Worm (Caenorhabditis elegans) whole organism, L4 larva: ENCODE results near the gene taf-11.3.

ENCODE experiments used
- D1046.2 ChIP-seq: fragments of 200-800 bp; sonication (Bioruptor generic); IDR thresholded peaks from 2 replicates; pipeline ENCODE4 v1.3.6; 2022; ENCODE audit warnings: missing genetic modification characterization, missing compliant biosample characterization
- F49E8.2 ChIP-seq: sonication (generic microtip); optimal IDR thresholded peaks from 2 replicates; lab custom pipeline; 2016; ENCODE audit warnings: missing compliant biosample characterization, mild to moderate bottlenecking, missing genetic modification characterization, borderline replicate concordance
- R02D3.7 ChIP-seq: fragments of 150-350 bp; sonication (generic microtip); optimal IDR thresholded peaks from 3 replicates; lab custom pipeline; 2014; ENCODE audit warnings: missing biosample characterization, missing genetic modification characterization
- Y48G9A.11 ChIP-seq: fragments of 200-800 bp; sonication (Bioruptor generic); IDR thresholded peaks from 2 replicates; pipeline ENCODE4 v1.3.6; 2022; ENCODE audit warnings: missing genetic modification reagents, missing genetic modification characterization, missing compliant biosample characterization
- Y5F2A.4 ChIP-seq: fragments of 200-800 bp; sonication (Bioruptor generic); optimal IDR thresholded peaks from 2 replicates; lab custom pipeline; 2018; ENCODE audit warnings: mild to moderate bottlenecking, missing genetic modification characterization, missing compliant biosample characterization
- Y75B8A.6 ChIP-seq: fragments of 200-800 bp; sonication (Bioruptor generic); IDR thresholded peaks from 2 replicates; pipeline ENCODE4 v1.3.6; 2022; ENCODE audit warnings: missing genetic modification reagents, missing genetic modification characterization, missing compliant biosample characterization
- ZK546.5 ChIP-seq, 2 experiments: sonication (generic microtip); optimal IDR thresholded peaks; 2 replicates each; lab custom pipeline; 2017; ENCODE audit warnings: missing biosample characterization in 2 of 2, missing genetic modification characterization in 2 of 2
- aha-1 ChIP-seq: fragments of 150-350 bp; peaks from one replicate; lab custom pipeline; 2014; ENCODE audit warnings: missing biosample characterization, missing genetic modification characterization
- attf-4 ChIP-seq: sonication (generic microtip); optimal IDR thresholded peaks from 3 replicates; lab custom pipeline; 2017; ENCODE audit warnings: missing biosample characterization, missing genetic modification characterization
- ceh-44 ChIP-seq: fragments of 200-800 bp; sonication (Bioruptor generic); IDR thresholded peaks from 2 replicates; pipeline ENCODE4 v1.3.6; 2022; ENCODE audit warnings: missing genetic modification reagents, missing genetic modification characterization, missing compliant biosample characterization
- ceh-62 ChIP-seq: sonication (generic microtip); optimal IDR thresholded peaks from 2 replicates; lab custom pipeline; 2017; ENCODE audit warnings: missing biosample characterization, missing genetic modification characterization
- daf-16 ChIP-seq, 3 experiments: sonication (generic microtip); optimal IDR thresholded peaks; 2 replicates each; lab custom pipeline; 2016 to 2017; ENCODE audit warnings: missing genetic modification characterization in 3 of 3, missing genetic modification reagents in 3 of 3, mild to moderate bottlenecking in 2 of 3, missing compliant biosample characterization in 2 of 3, missing biosample characterization in 1 of 3, moderate library complexity in 1 of 3
- daf-8 ChIP-seq: fragments of 200-800 bp; sonication (Bioruptor generic); IDR thresholded peaks from 2 replicates; pipeline ENCODE4 v1.3.6; 2022; ENCODE audit warnings: missing genetic modification characterization, missing compliant biosample characterization
- dmd-6 ChIP-seq: fragments of 200-800 bp; sonication (Bioruptor generic); IDR thresholded peaks from 2 replicates; pipeline ENCODE4 v1.3.6; 2022; ENCODE audit warnings: missing genetic modification reagents, missing genetic modification characterization, missing compliant biosample characterization
- dmd-8 ChIP-seq: fragments of 200-800 bp; sonication (Bioruptor generic); IDR thresholded peaks from 2 replicates; pipeline ENCODE4 v1.3.6; 2022; ENCODE audit warnings: missing genetic modification characterization, missing compliant biosample characterization
- dpl-1 ChIP-seq: fragments of 150-350 bp; optimal IDR thresholded peaks from 2 replicates; lab custom pipeline; 2014; ENCODE audit warnings: missing biosample characterization, missing genetic modification reagents, missing genetic modification characterization
- dve-1 ChIP-seq: sonication (generic microtip); optimal IDR thresholded peaks from 2 replicates; lab custom pipeline; 2017; ENCODE audit warnings: antibody characterized with exemption, mild to moderate bottlenecking, missing genetic modification characterization, missing compliant biosample characterization; ENCODE audit not compliant: insufficient read depth
- egl-27 ChIP-seq: sonication (generic microtip); optimal IDR thresholded peaks from 3 replicates; lab custom pipeline; 2017; ENCODE audit warnings: missing biosample characterization, missing genetic modification reagents, missing genetic modification characterization
- fos-1 ChIP-seq: fragments of 150-350 bp; optimal IDR thresholded peaks from 2 replicates; lab custom pipeline; 2014; ENCODE audit warnings: missing biosample characterization, missing genetic modification characterization
- hif-1 ChIP-seq, 2 experiments: sonication (generic microtip); optimal IDR thresholded peaks; 2 replicates each; lab custom pipeline; 2016 to 2017; ENCODE audit warnings: missing compliant biosample characterization in 2 of 2, missing genetic modification characterization in 2 of 2, missing genetic modification reagents in 2 of 2, missing genotype in 2 of 2, mild to moderate bottlenecking in 1 of 2
- hlh-11 ChIP-seq: fragments of 200-800 bp; sonication (Bioruptor generic); optimal IDR thresholded peaks from 2 replicates; lab custom pipeline; 2018; ENCODE audit warnings: mild to moderate bottlenecking, missing genetic modification characterization, missing compliant biosample characterization
- jun-1 ChIP-seq: fragments of 150-350 bp; optimal IDR thresholded peaks from 2 replicates; lab custom pipeline; 2014; ENCODE audit warnings: missing biosample characterization, missing genetic modification reagents, missing genetic modification characterization
- lim-7 ChIP-seq: fragments of 200-800 bp; sonication (Bioruptor generic); IDR thresholded peaks from 2 replicates; pipeline ENCODE4 v1.3.6; 2022; ENCODE audit warnings: missing genetic modification characterization, missing compliant biosample characterization
- lin-1 ChIP-seq: fragments of 200-800 bp; sonication (Bioruptor generic); IDR thresholded peaks from 2 replicates; pipeline ENCODE4 v1.3.6; 2022; ENCODE audit warnings: missing genetic modification reagents, missing genetic modification characterization, missing compliant biosample characterization
- lin-13 ChIP-seq: fragments of 150-350 bp; optimal IDR thresholded peaks from 2 replicates; lab custom pipeline; 2014; ENCODE audit warnings: missing biosample characterization, missing genetic modification reagents, missing genetic modification characterization
- lin-15B ChIP-seq: fragments of 150-350 bp; sonication (generic microtip); optimal IDR thresholded peaks from 3 replicates; lab custom pipeline; 2014; ENCODE audit warnings: missing biosample characterization, missing genetic modification characterization
- lin-29 ChIP-seq: fragments of 200-800 bp; sonication (Bioruptor generic); IDR thresholded peaks from 2 replicates; pipeline ENCODE4 v1.3.6; 2022; ENCODE audit warnings: missing genetic modification reagents, missing genetic modification characterization, missing compliant biosample characterization
- lin-39 ChIP-seq: fragments of 150-350 bp; optimal IDR thresholded peaks from 2 replicates; lab custom pipeline; 2014; ENCODE audit warnings: missing biosample characterization, missing genetic modification reagents, missing genetic modification characterization
- lir-3 ChIP-seq: sonication (generic microtip); optimal IDR thresholded peaks from 2 replicates; lab custom pipeline; 2016; ENCODE audit warnings: mild to moderate bottlenecking, missing genetic modification characterization, missing compliant biosample characterization
- mdl-1 ChIP-seq, 2 experiments: fragments of 150-350 bp in 1 of 2; sonication (generic microtip) in 1 of 2; optimal IDR thresholded peaks; 2 replicates each; lab custom pipeline; 2014 to 2017; ENCODE audit warnings: missing biosample characterization in 2 of 2, missing genetic modification characterization in 2 of 2
- mes-2 ChIP-seq: sonication (generic microtip); optimal IDR thresholded peaks from 2 replicates; lab custom pipeline; 2016; ENCODE audit warnings: missing genotype, mild to moderate bottlenecking, missing genetic modification characterization, missing compliant biosample characterization; ENCODE audit not compliant: poor library complexity, severe bottlenecking
- mxl-3 ChIP-seq: fragments of 200-800 bp; sonication (Bioruptor generic); optimal IDR thresholded peaks from 2 replicates; lab custom pipeline; 2018; ENCODE audit warnings: mild to moderate bottlenecking, missing genetic modification characterization, missing compliant biosample characterization
- nhr-102 ChIP-seq: sonication (generic microtip); optimal IDR thresholded peaks from 2 replicates; lab custom pipeline; 2016; ENCODE audit warnings: mild to moderate bottlenecking, missing genetic modification characterization, moderate library complexity, missing compliant biosample characterization
- nhr-42 ChIP-seq: fragments of 200-800 bp; sonication (Bioruptor generic); IDR thresholded peaks from 2 replicates; pipeline ENCODE4 v1.3.6; 2022; ENCODE audit warnings: missing genetic modification characterization, missing compliant biosample characterization
- nhr-6 ChIP-seq: fragments of 150-350 bp; optimal IDR thresholded peaks from 2 replicates; lab custom pipeline; 2014; ENCODE audit warnings: missing biosample characterization, missing genetic modification characterization
- nhr-77 ChIP-seq: fragments of 150-350 bp; optimal IDR thresholded peaks from 2 replicates; lab custom pipeline; 2014; ENCODE audit warnings: missing biosample characterization, missing genetic modification characterization
- pqm-1 ChIP-seq: sonication (generic microtip); optimal IDR thresholded peaks from 2 replicates; lab custom pipeline; 2017; ENCODE audit warnings: missing biosample characterization, missing genetic modification characterization
- rbr-2 ChIP-seq: sonication (generic microtip); optimal IDR thresholded peaks from 2 replicates; lab custom pipeline; 2016; ENCODE audit warnings: missing genotype, missing genetic modification characterization, missing compliant biosample characterization
- sdz-12 ChIP-seq: fragments of 200-800 bp; sonication (Bioruptor generic); optimal IDR thresholded peaks from 2 replicates; lab custom pipeline; 2018; ENCODE audit warnings: mild to moderate bottlenecking, missing genetic modification characterization, missing compliant biosample characterization
- set-16 ChIP-seq: fragments of 200-800 bp; sonication (Bioruptor generic); IDR thresholded peaks from 2 replicates; pipeline ENCODE4 v1.3.6; 2022; ENCODE audit warnings: missing genetic modification reagents, missing genetic modification characterization, missing compliant biosample characterization
- skn-1 ChIP-seq: fragments of 150-350 bp; optimal IDR thresholded peaks from 2 replicates; lab custom pipeline; 2014; ENCODE audit warnings: missing biosample characterization, missing genetic modification characterization
- spr-1 ChIP-seq: sonication (generic microtip); optimal IDR thresholded peaks from 2 replicates; lab custom pipeline; 2016; ENCODE audit warnings: mild to moderate bottlenecking, missing genetic modification characterization, missing compliant biosample characterization
- tra-1 ChIP-seq: fragments of 200-800 bp; sonication (Bioruptor generic); IDR thresholded peaks from 2 replicates; pipeline ENCODE4 v1.3.6; 2022; ENCODE audit warnings: missing genetic modification reagents, missing genetic modification characterization, missing compliant biosample characterization
- unc-39 ChIP-seq: sonication (generic microtip); optimal IDR thresholded peaks from 2 replicates; lab custom pipeline; 2017; ENCODE audit warnings: missing biosample characterization, missing genetic modification characterization
- vab-7 ChIP-seq: fragments of 200-800 bp; sonication (Bioruptor generic); IDR thresholded peaks from 2 replicates; pipeline ENCODE4 v1.3.6; 2022; ENCODE audit warnings: missing genetic modification reagents, missing genetic modification characterization, missing compliant biosample characterization
- zfp-3 ChIP-seq: fragments of 200-800 bp; sonication (Bioruptor generic); conservative IDR thresholded peaks from 2 replicates; pipeline ENCODE4 v1.3.6; 2022; ENCODE audit warnings: missing genetic modification reagents, missing genetic modification characterization, missing compliant biosample characterization

Gene taf-11.3

ce11 chrIII:10470927-10471326 lies 34.1 kb downstream of the taf-11.3 start, which contains the start of gene cul-1 (continued):
- TF ChIP-seq Y48G9A.11 (no peak), set-16 (no peak), rbr-2 (tag; lab: Kevin White, UChicago) (no peak), lin-1 (GFP tag; lab: Robert Waterston, UW) (no peak), dpl-1 (GFP tag; lab: Kevin White, UChicago) (no peak), mes-2 (peak; percentile 23), egl-27 (tag; lab: Kevin White, UChicago) (no peak), lin-13 (GFP tag; lab: Kevin White, UChicago) (no peak)

- TF ChIP-seq zfp-3, result no peak
- no peak for TF ChIP-seq D1046.2 (GFP tag; lab: Robert Waterston, UW)
- TF ChIP-seq lin-39, result no peak
Measured at ce11 chrIII:10469574-10470055, 35.4 kb downstream of the taf-11.3 start, which contains the start of gene D2045.5. TSS of gene D2045.5 (minus strand) at chrIII:10469624.

- TF ChIP-seq lin-29 (GFP tag; lab: Robert Waterston, UW) (0 out of 2 replicates have a peak, but pooled peaks have one; percentile 8), Y75B8A.6 (no peak), spr-1 (no peak), unc-39 (tag; lab: Kevin White, UChicago) (no peak), set-16 (peak; percentile 87)
Measured at ce11 chrIII:10464455-10464854, 40.6 kb downstream of the taf-11.3 start.

ce11 chrIII:10463653-10464052 lies 41.4 kb downstream of the taf-11.3 start:
- TF ChIP-seq ceh-62 (no peak), ceh-44 (GFP tag; lab: Robert Waterston, UW) (no peak), lir-3 (tag; lab: Kevin White, UChicago) (no peak), fos-1 (tag; lab: Kevin White, UChicago) (no peak), F49E8.2 (tag; lab: Kevin White, UChicago) (no peak), dmd-8 (no peak), sdz-12 (GFP tag; lab: Kevin White, UChicago) (no peak), vab-7 (no peak), skn-1 (no peak), mdl-1 (tag; optimal IDR thresholded peaks at IDR 0.05; lab: Kevin White, UChicago) (peak in 1 of 2 experiments; percentile 11), nhr-42 (GFP tag; lab: Robert Waterston, UW) (no peak), Y5F2A.4 (GFP tag; lab: Kevin White, UChicago) (no peak), hif-1 (tag; optimal IDR thresholded peaks at IDR 0.05; lab: Kevin White, UChicago) (peak in 1 of 2 experiments; percentile 29), hlh-11 (tag; lab: Kevin White, UChicago) (peak; percentile 82), dmd-6 (GFP tag; lab: Robert Waterston, UW) (peak; percentile 33), lin-15B (tag; lab: Kevin White, UChicago) (no peak), aha-1 (tag; lab: Kevin White, UChicago) (peak; percentile 94), dve-1 (tag; lab: Kevin White, UChicago) (peak; percentile 64), pqm-1 (tag; lab: Kevin White, UChicago) (no peak), nhr-102 (tag; lab: Kevin White, UChicago) (no peak), daf-16 (GFP tag; optimal IDR thresholded peaks at IDR 0.05; lab: Kevin White, UChicago) (no peak), daf-16 (tag; optimal IDR thresholded peaks at IDR 0.05; lab: Kevin White, UChicago) (peak; percentile 95), mxl-3 (GFP tag; lab: Kevin White, UChicago) (peak; percentile 46), Y75B8A.6 (no peak), nhr-77 (tag; lab: Kevin White, UChicago) (peak; percentile 76), tra-1 (GFP tag; lab: Robert Waterston, UW) (no peak), jun-1 (tag; lab: Kevin White, UChicago) (no peak), egl-27 (tag; lab: Kevin White, UChicago) (no peak), daf-8 (GFP tag; lab: Robert Waterston, UW) (no peak), lim-7 (no peak), attf-4 (tag; lab: Kevin White, UChicago) (no peak), lin-1 (GFP tag; lab: Robert Waterston, UW) (no peak), R02D3.7 (no peak), D1046.2 (GFP tag; lab: Robert Waterston, UW) (no peak), ZK546.5 (tag; optimal IDR thresholded peaks at IDR 0.05; lab: Kevin White, UChicago) (no peak), nhr-6 (peak; percentile 14)
